Worm (Caenorhabditis elegans) whole organism, young adult: ENCODE data around the gene srp-2.

ENCODE experiments used
- B0261.1 ChIP-seq: sonication (generic microtip); optimal IDR thresholded peaks from 2 replicates; lab custom pipeline; 2016; ENCODE audit warnings: mild to moderate bottlenecking, missing genetic modification characterization, moderate library complexity, missing compliant biosample characterization
- B0336.3 ChIP-seq: fragments of 200-800 bp; sonication (Bioruptor generic); IDR thresholded peaks from 2 replicates; pipeline ENCODE4 v1.3.6; 2022; ENCODE audit warnings: missing genetic modification characterization, missing compliant biosample characterization
- C06A6.2 ChIP-seq: fragments of 200-800 bp; sonication (Bioruptor generic); conservative IDR thresholded peaks from 2 replicates; pipeline ENCODE4 v1.3.6; 2022; ENCODE audit warnings: missing genetic modification characterization, missing compliant biosample characterization
- C17E4.6 ChIP-seq: fragments of 200-800 bp; sonication (Bioruptor generic); IDR thresholded peaks from 2 replicates; pipeline ENCODE4 v1.3.6; 2022; ENCODE audit warnings: missing genetic modification reagents, missing genetic modification characterization, missing compliant biosample characterization
- D2030.7 ChIP-seq: fragments of 200-800 bp; sonication (Bioruptor generic); IDR thresholded peaks from 2 replicates; pipeline ENCODE4 v1.3.6; 2022; ENCODE audit warnings: missing genetic modification reagents, missing genetic modification characterization, missing compliant biosample characterization
- F10E7.11 ChIP-seq: sonication (generic microtip); optimal IDR thresholded peaks from 2 replicates; lab custom pipeline; 2017; ENCODE audit warnings: mild to moderate bottlenecking, missing genetic modification characterization, moderate library complexity, missing compliant biosample characterization
- F23B12.7 ChIP-seq: sonication (generic microtip); optimal IDR thresholded peaks from 2 replicates; lab custom pipeline; 2017; ENCODE audit warnings: missing genetic modification characterization, mild to moderate bottlenecking, missing compliant biosample characterization, antibody characterized with exemption, moderate library complexity; ENCODE audit not compliant: insufficient read depth
- F37B4.10 ChIP-seq: fragments of 200-800 bp; sonication (Bioruptor generic); IDR thresholded peaks from 2 replicates; pipeline ENCODE4 v1.3.6; 2022; ENCODE audit warnings: missing genetic modification characterization, missing compliant biosample characterization
- F52B5.7 ChIP-seq: sonication (generic microtip); optimal IDR thresholded peaks from 2 replicates; lab custom pipeline; 2016; ENCODE audit warnings: mild to moderate bottlenecking, missing genetic modification characterization, missing compliant biosample characterization
- F57A8.1 ChIP-seq: fragments of 200-800 bp; sonication (Bioruptor generic); optimal IDR thresholded peaks from 2 replicates; lab custom pipeline; 2018; ENCODE audit warnings: mild to moderate bottlenecking, missing genetic modification characterization, moderate library complexity, missing compliant biosample characterization
- K11D2.4 ChIP-seq: fragments of 200-800 bp; sonication (Bioruptor generic); IDR thresholded peaks from 2 replicates; pipeline ENCODE4 v1.3.6; 2022; ENCODE audit warnings: missing genetic modification reagents, missing genetic modification characterization, missing compliant biosample characterization
- Y67H2A.10 ChIP-seq: fragments of 200-800 bp; sonication (Bioruptor generic); conservative IDR thresholded peaks from 2 replicates; pipeline ENCODE4 v1.3.6; 2022; ENCODE audit warnings: missing genetic modification reagents, missing genetic modification characterization, missing compliant biosample characterization
- akir-1 ChIP-seq: fragments of 200-800 bp; sonication (Bioruptor generic); optimal IDR thresholded peaks from 2 replicates; lab custom pipeline; 2018; ENCODE audit warnings: mild to moderate bottlenecking, missing genetic modification characterization, moderate library complexity, missing compliant biosample characterization
- ama-1 ChIP-seq, 3 experiments: fragments of 150-350 bp in 1 of 3; sonication (generic microtip) in 2 of 3; optimal IDR thresholded peaks; 2 replicates each; lab custom pipeline; 2014 to 2018; ENCODE audit warnings: missing biosample characterization in 2 of 3, missing genetic modification characterization in 2 of 3, missing genetic modification reagents in 2 of 3
- attf-5 ChIP-seq: fragments of 200-800 bp; sonication (Bioruptor generic); optimal IDR thresholded peaks from 2 replicates; lab custom pipeline; 2018; ENCODE audit warnings: mild to moderate bottlenecking, missing genetic modification characterization, missing compliant biosample characterization
- attf-6 ChIP-seq: fragments of 200-800 bp; sonication (Bioruptor generic); IDR thresholded peaks from 2 replicates; pipeline ENCODE4 v1.3.6; 2022; ENCODE audit warnings: missing genetic modification reagents, missing genetic modification characterization, missing compliant biosample characterization
- bed-1 ChIP-seq: fragments of 200-800 bp; sonication (Bioruptor generic); IDR thresholded peaks from 2 replicates; pipeline ENCODE4 v1.3.6; 2022; ENCODE audit warnings: missing genetic modification reagents, missing genetic modification characterization, missing compliant biosample characterization
- bed-2 ChIP-seq: fragments of 200-800 bp; sonication (Bioruptor generic); IDR thresholded peaks from 2 replicates; pipeline ENCODE4 v1.3.6; 2022; ENCODE audit warnings: missing genetic modification reagents, missing genetic modification characterization, missing compliant biosample characterization
- ceh-40 ChIP-seq: fragments of 200-800 bp; sonication (Bioruptor generic); IDR thresholded peaks from 2 replicates; pipeline ENCODE4 v1.3.6; 2022; ENCODE audit warnings: missing genetic modification characterization, missing compliant biosample characterization
- ceh-58 ChIP-seq: fragments of 200-800 bp; sonication (Bioruptor generic); IDR thresholded peaks from 2 replicates; pipeline ENCODE4 v1.3.6; 2022; ENCODE audit warnings: missing genetic modification characterization, missing compliant biosample characterization
- ceh-91 ChIP-seq: fragments of 200-800 bp; sonication (Bioruptor generic); IDR thresholded peaks from 2 replicates; pipeline ENCODE4 v1.3.6; 2022; ENCODE audit warnings: missing genetic modification reagents, missing genetic modification characterization, missing compliant biosample characterization
- dox-1 ChIP-seq: fragments of 200-800 bp; sonication (Bioruptor generic); IDR thresholded peaks from 2 replicates; pipeline ENCODE4 v1.3.6; 2022; ENCODE audit warnings: missing genetic modification reagents, missing genetic modification characterization, missing compliant biosample characterization
- dpl-1 ChIP-seq: fragments of 150-350 bp; optimal IDR thresholded peaks from 2 replicates; lab custom pipeline; 2014; ENCODE audit warnings: missing biosample characterization, missing genetic modification reagents, missing genetic modification characterization
- fkh-3 ChIP-seq: sonication (generic microtip); optimal IDR thresholded peaks from 2 replicates; lab custom pipeline; 2016; ENCODE audit warnings: mild to moderate bottlenecking, missing genetic modification characterization, missing compliant biosample characterization
- him-1 ChIP-seq: sonication (generic microtip); optimal IDR thresholded peaks from 2 replicates; lab custom pipeline; 2016; ENCODE audit warnings: missing genotype, missing genetic modification reagents, missing genetic modification characterization, missing compliant biosample characterization
- hlh-26 ChIP-seq: fragments of 200-800 bp; sonication (Bioruptor generic); conservative IDR thresholded peaks from 2 replicates; pipeline ENCODE4 v1.3.6; 2022; ENCODE audit warnings: missing genetic modification reagents, missing genetic modification characterization, missing compliant biosample characterization
- hrde-1 ChIP-seq: sonication (generic microtip); optimal IDR thresholded peaks from 2 replicates; lab custom pipeline; 2016; ENCODE audit warnings: missing genetic modification characterization, mild to moderate bottlenecking, missing compliant biosample characterization, moderate library complexity, missing genotype, missing genetic modification reagents, borderline replicate concordance
- let-607 ChIP-seq, 2 experiments: fragments of 200-800 bp in 1 of 2; sonication (Bioruptor generic) in 1 of 2; sonication (generic microtip) in 1 of 2; optimal IDR thresholded peaks; 2 replicates each; lab custom pipeline; 2016 to 2018; ENCODE audit warnings: mild to moderate bottlenecking in 2 of 2, missing compliant biosample characterization in 2 of 2, missing genetic modification characterization in 2 of 2, moderate library complexity in 2 of 2, missing genotype in 1 of 2
- lin-54 ChIP-seq: fragments of 200-800 bp; sonication (Bioruptor generic); optimal IDR thresholded peaks from 2 replicates; lab custom pipeline; 2018; ENCODE audit warnings: mild to moderate bottlenecking, missing genetic modification characterization, missing compliant biosample characterization
- madf-10 ChIP-seq: sonication (generic microtip); optimal IDR thresholded peaks from 2 replicates; lab custom pipeline; 2016; ENCODE audit warnings: mild to moderate bottlenecking, missing genetic modification characterization, missing compliant biosample characterization
- madf-8 ChIP-seq: fragments of 200-800 bp; sonication (Bioruptor generic); conservative IDR thresholded peaks from 2 replicates; pipeline ENCODE4 v1.3.6; 2022; ENCODE audit warnings: missing genetic modification reagents, missing genetic modification characterization, missing compliant biosample characterization
- mel-28 ChIP-seq: sonication (generic microtip); optimal IDR thresholded peaks from 2 replicates; lab custom pipeline; 2016; ENCODE audit warnings: borderline replicate concordance, mild to moderate bottlenecking, missing genetic modification characterization, missing compliant biosample characterization
- mes-4 ChIP-seq: sonication (generic microtip); optimal IDR thresholded peaks from 2 replicates; lab custom pipeline; 2016; ENCODE audit warnings: missing genotype, missing genetic modification characterization, missing compliant biosample characterization
- nfyb-1 ChIP-seq: fragments of 200-800 bp; sonication (Bioruptor generic); IDR thresholded peaks from 2 replicates; pipeline ENCODE4 v1.3.6; 2022; ENCODE audit warnings: missing genetic modification reagents, missing genetic modification characterization, missing compliant biosample characterization
- nhr-120 ChIP-seq: fragments of 200-800 bp; sonication (Bioruptor generic); IDR thresholded peaks from 2 replicates; pipeline ENCODE4 v1.3.6; 2022; ENCODE audit warnings: missing genetic modification characterization, missing compliant biosample characterization
- nhr-27 ChIP-seq: fragments of 200-800 bp; sonication (Bioruptor generic); optimal IDR thresholded peaks from 2 replicates; lab custom pipeline; 2018; ENCODE audit warnings: mild to moderate bottlenecking, missing genetic modification characterization, moderate library complexity, missing compliant biosample characterization
- pha-4 ChIP-seq: fragments of 150-350 bp; sonication (generic microtip); optimal IDR thresholded peaks from 2 replicates; lab custom pipeline; 2014; ENCODE audit warnings: missing biosample characterization, missing genetic modification reagents, missing genetic modification characterization
- rcor-1 ChIP-seq: fragments of 200-800 bp; sonication (Bioruptor generic); IDR thresholded peaks from 2 replicates; pipeline ENCODE4 v1.3.6; 2022; ENCODE audit warnings: missing genetic modification reagents, missing genetic modification characterization, missing compliant biosample characterization
- repo-1 ChIP-seq: sonication (generic microtip); optimal IDR thresholded peaks from 2 replicates; lab custom pipeline; 2017; ENCODE audit warnings: mild to moderate bottlenecking, missing genetic modification characterization, missing compliant biosample characterization
- sdz-38 ChIP-seq: sonication (generic microtip); optimal IDR thresholded peaks from 2 replicates; lab custom pipeline; 2016; ENCODE audit warnings: missing genotype, missing genetic modification characterization, missing compliant biosample characterization
- tbp1 ChIP-seq: fragments of 200-800 bp; sonication (Bioruptor generic); optimal IDR thresholded peaks from 2 replicates; lab custom pipeline; 2018; ENCODE audit warnings: mild to moderate bottlenecking, missing genetic modification characterization, missing compliant biosample characterization
- unc-130 ChIP-seq: sonication (generic microtip); optimal IDR thresholded peaks from 2 replicates; lab custom pipeline; 2016; ENCODE audit warnings: missing genetic modification reagents, missing genetic modification characterization, missing compliant biosample characterization
- xnd-1 ChIP-seq: sonication (generic microtip); optimal IDR thresholded peaks from 2 replicates; lab custom pipeline; 2016; ENCODE audit warnings: missing genotype, missing genetic modification reagents, missing genetic modification characterization, missing compliant biosample characterization
- zfh-2 ChIP-seq: fragments of 200-800 bp; sonication (Bioruptor generic); conservative IDR thresholded peaks from 2 replicates; pipeline ENCODE4 v1.3.6; 2022; ENCODE audit warnings: missing genetic modification reagents, missing genetic modification characterization, missing compliant biosample characterization
- ztf-22 ChIP-seq: fragments of 200-800 bp; sonication (Bioruptor generic); optimal IDR thresholded peaks from 2 replicates; lab custom pipeline; 2018; ENCODE audit warnings: mild to moderate bottlenecking, missing genetic modification characterization, moderate library complexity, missing compliant biosample characterization
- ztf-3 ChIP-seq: fragments of 200-800 bp; sonication (Bioruptor generic); optimal IDR thresholded peaks from 2 replicates; lab custom pipeline; 2018; ENCODE audit warnings: mild to moderate bottlenecking, missing genetic modification characterization, missing compliant biosample characterization
- ztf-6 ChIP-seq: fragments of 200-800 bp; sonication (Bioruptor generic); IDR thresholded peaks from 2 replicates; pipeline ENCODE4 v1.3.6; 2022; ENCODE audit warnings: missing genetic modification reagents, missing genetic modification characterization, missing compliant biosample characterization

Gene srp-2

ce11 chrV:726573-727483 lies 35.6 kb upstream of the srp-2 start:
- no peak for TF ChIP-seq dpl-1 (GFP tag; lab: Kevin White, UChicago)
- no peak for TF ChIP-seq ceh-58 (GFP tag; lab: Robert Waterston, UW)
- no peak for TF ChIP-seq C17E4.6
- no peak for TF ChIP-seq mes-4 (tag; lab: Kevin White, UChicago)
- no peak for TF ChIP-seq Y67H2A.10 (GFP tag; lab: Robert Waterston, UW)
- TF ChIP-seq dox-1 (GFP tag; lab: Robert Waterston, UW): no peak
- no peak for TF ChIP-seq ztf-6
- no peak for TF ChIP-seq F37B4.10 (GFP tag; lab: Robert Waterston, UW)
- TF ChIP-seq repo-1 (tag; lab: Kevin White, UChicago): no peak
- no peak for TF ChIP-seq hrde-1 (tag; lab: Kevin White, UChicago)
- TF ChIP-seq unc-130: no peak
- no peak for TF ChIP-seq F23B12.7 (tag; lab: Kevin White, UChicago)
- TF ChIP-seq akir-1: no peak
- no peak for TF ChIP-seq bed-1 (GFP tag; lab: Robert Waterston, UW)
- no peak for TF ChIP-seq mel-28 (tag; lab: Kevin White, UChicago)
- TF ChIP-seq F52B5.7 (tag; lab: Kevin White, UChicago): no peak
- peak; percentile 0 to 33 for TF ChIP-seq let-607 (tag; optimal IDR thresholded peaks at IDR 0.05; lab: Kevin White, UChicago)
- no peak for TF ChIP-seq B0261.1 (tag; lab: Kevin White, UChicago)
- TF ChIP-seq attf-5 (GFP tag; lab: Kevin White, UChicago): no peak
- no peak for TF ChIP-seq rcor-1 (GFP tag; lab: Robert Waterston, UW)
- TF ChIP-seq F10E7.11 (tag; lab: Kevin White, UChicago): no peak
- no peak for TF ChIP-seq lin-54 (GFP tag; lab: Kevin White, UChicago)
- no peak for TF ChIP-seq F57A8.1 (GFP tag; lab: Kevin White, UChicago)
- no peak for TF ChIP-seq madf-8 (GFP tag; lab: Robert Waterston, UW)
- no peak for TF ChIP-seq sdz-38 (tag; lab: Kevin White, UChicago)
- TF ChIP-seq ztf-3: no peak
- TF ChIP-seq xnd-1 (tag; lab: Kevin White, UChicago): no peak
- peak; percentile 32; the same call in 1 of the 2 replicates for TF ChIP-seq K11D2.4 (GFP tag; lab: Robert Waterston, UW)
- no peak for TF ChIP-seq him-1
- TF ChIP-seq nhr-120 (GFP tag; lab: Robert Waterston, UW): 0 out of 2 replicates have a peak, but pooled peaks have one; percentile 56
- TF ChIP-seq ceh-91 (GFP tag; lab: Robert Waterston, UW): no peak
- no peak for TF ChIP-seq C06A6.2 (GFP tag; lab: Robert Waterston, UW)
- TF ChIP-seq ceh-40 (GFP tag; lab: Robert Waterston, UW): no peak
- TF ChIP-seq pha-4 (tag; lab: Kevin White, UChicago): no peak
- no peak for TF ChIP-seq D2030.7 (GFP tag; lab: Robert Waterston, UW)
- no peak for TF ChIP-seq ztf-22 (GFP tag; lab: Kevin White, UChicago)
- no peak for TF ChIP-seq bed-2 (GFP tag; lab: Robert Waterston, UW)
- TF ChIP-seq ama-1 (optimal IDR thresholded peaks at IDR 0.05; lab: Kevin White, UChicago): peak; percentile 38
- no peak for TF ChIP-seq ama-1 (GFP tag; optimal IDR thresholded peaks at IDR 0.05; lab: Kevin White, UChicago)
- peak; percentile 10; the same call in 1 of the 2 replicates for TF ChIP-seq nfyb-1 (GFP tag; lab: Robert Waterston, UW)
- TF ChIP-seq fkh-3 (tag; lab: Kevin White, UChicago): no peak
- peak; percentile 7; the same call in 1 of the 2 replicates for TF ChIP-seq B0336.3 (GFP tag; lab: Robert Waterston, UW)
- no peak for TF ChIP-seq attf-6 (GFP tag; lab: Robert Waterston, UW)
- TF ChIP-seq nhr-27: no peak
- no peak for TF ChIP-seq hlh-26 (GFP tag; lab: Robert Waterston, UW)
- no peak for TF ChIP-seq tbp1
- TF ChIP-seq zfh-2 (GFP tag; lab: Robert Waterston, UW): no peak
- TF ChIP-seq madf-10 (tag; lab: Kevin White, UChicago): no peak
